Fruit fly (Drosophila melanogaster) whole organism, embryonic: ENCODE measurements around the gene Cpr62Bc.

Experiments used
- Atf6 ChIP-seq: fragments of 200-800 bp; sonication (Bioruptor generic); IDR thresholded peaks from 2 replicates; pipeline ENCODE4 v1.3.6; 2022; ENCODE audit warnings: missing biosample characterization, missing genetic modification characterization
- B-H1 ChIP-seq: fragments of 200-800 bp; sonication (Bioruptor generic); IDR thresholded peaks from 3 replicates; pipeline ENCODE4 v1.3.6; 2022; ENCODE audit warnings: missing biosample characterization, missing genetic modification characterization
- CG1024 ChIP-seq: fragments of 200-800 bp; sonication (Bioruptor generic); IDR thresholded peaks from 2 replicates; pipeline ENCODE4 v1.3.6; 2022; ENCODE audit warnings: missing biosample characterization, missing genetic modification characterization
- CG10543 ChIP-seq: fragments of 200-800 bp; sonication (Bioruptor generic); optimal IDR thresholded peaks from 3 replicates; lab custom pipeline; 2017; ENCODE audit warnings: missing biosample characterization, mild to moderate bottlenecking, missing genetic modification characterization, moderate library complexity
- CG11085 ChIP-seq: fragments of 200-800 bp; sonication (Bioruptor generic); IDR thresholded peaks from 2 replicates; pipeline ENCODE4 v1.3.6; 2022; ENCODE audit warnings: missing biosample characterization, missing genetic modification characterization
- CG11247 ChIP-seq: fragments of 200-800 bp; sonication (Bioruptor generic); IDR thresholded peaks from 2 replicates; pipeline ENCODE4 v1.3.6; 2022; ENCODE audit warnings: missing biosample characterization, missing genetic modification characterization
- CG11504 ChIP-seq: fragments of 200-800 bp; sonication (Bioruptor generic); optimal IDR thresholded peaks from 3 replicates; lab custom pipeline; 2019; ENCODE audit warnings: missing biosample characterization, mild to moderate bottlenecking, missing genetic modification characterization, moderate library complexity
- CG12744 ChIP-seq: fragments of 200-800 bp; sonication (Bioruptor generic); optimal IDR thresholded peaks from 2 replicates; lab custom pipeline; 2016; ENCODE audit warnings: missing biosample characterization, missing genetic modification characterization
- CG12769 ChIP-seq: fragments of 200-800 bp; sonication (Bioruptor generic); optimal IDR thresholded peaks from 2 replicates; lab custom pipeline; 2019; ENCODE audit warnings: missing biosample characterization, mild to moderate bottlenecking, missing genetic modification characterization, moderate library complexity
- CG13894 ChIP-seq: fragments of 200-800 bp; sonication (Bioruptor generic); optimal IDR thresholded peaks from 3 replicates; lab custom pipeline; 2018; ENCODE audit warnings: missing biosample characterization, mild to moderate bottlenecking, missing genetic modification characterization, moderate library complexity
- CG14965 ChIP-seq: fragments of 200-800 bp; sonication (Bioruptor generic); optimal IDR thresholded peaks from 2 replicates; lab custom pipeline; 2016; ENCODE audit warnings: missing biosample characterization, missing genetic modification characterization, borderline replicate concordance
- CG15514 ChIP-seq: fragments of 200-800 bp; sonication (Bioruptor generic); optimal IDR thresholded peaks from 3 replicates; lab custom pipeline; 2017; ENCODE audit warnings: missing biosample characterization, missing genetic modification characterization, mild to moderate bottlenecking, moderate library complexity, missing genetic modification reagents
- CG15601 ChIP-seq: fragments of 200-800 bp; sonication (Bioruptor generic); optimal IDR thresholded peaks from 3 replicates; lab custom pipeline; 2019; ENCODE audit warnings: missing biosample characterization, mild to moderate bottlenecking, missing genetic modification characterization, moderate library complexity
- CG30020 ChIP-seq: fragments of 200-800 bp; optimal IDR thresholded peaks from 2 replicates; lab custom pipeline; 2019; ENCODE audit warnings: missing biosample characterization, mild to moderate bottlenecking, missing genetic modification characterization, moderate library complexity
- CG3281 ChIP-seq: fragments of 200-800 bp; sonication (Bioruptor generic); optimal IDR thresholded peaks from 3 replicates; lab custom pipeline; 2017; ENCODE audit warnings: missing biosample characterization, mild to moderate bottlenecking, missing genetic modification characterization
- CG34376 ChIP-seq: fragments of 200-800 bp; sonication (Bioruptor generic); optimal IDR thresholded peaks from 2 replicates; lab custom pipeline; 2018; ENCODE audit warnings: missing biosample characterization, mild to moderate bottlenecking, missing genetic modification characterization
- CG3838 ChIP-seq: fragments of 200-800 bp; sonication (Bioruptor generic); optimal IDR thresholded peaks from 3 replicates; lab custom pipeline; 2016; ENCODE audit warnings: missing biosample characterization, missing genetic modification characterization
- CG43689 ChIP-seq: fragments of 200-800 bp; sonication (Bioruptor generic); IDR thresholded peaks from 2 replicates; pipeline ENCODE4 v1.3.6; 2022; ENCODE audit warnings: missing biosample characterization, missing genetic modification characterization
- CG4730 ChIP-seq: fragments of 200-800 bp; sonication (Bioruptor generic); IDR thresholded peaks from 2 replicates; pipeline ENCODE4 v1.3.6; 2022; ENCODE audit warnings: missing biosample characterization, missing genetic modification characterization
- CG7357 ChIP-seq: fragments of 200-800 bp; sonication (Bioruptor generic); IDR thresholded peaks from 3 replicates; pipeline ENCODE4 v1.3.6; 2022; ENCODE audit warnings: missing biosample characterization, missing genetic modification characterization
- CG7786 ChIP-seq: fragments of 200-800 bp; sonication (Bioruptor generic); optimal IDR thresholded peaks from 2 replicates; lab custom pipeline; 2016; ENCODE audit warnings: missing biosample characterization, missing genetic modification characterization
- CG8290 ChIP-seq, 3 experiments: fragments of 200-800 bp; sonication (Bioruptor generic); optimal IDR thresholded peaks; 2 replicates each; lab custom pipeline; 2016 to 2019; ENCODE audit warnings: missing biosample characterization in 3 of 3, missing genetic modification characterization in 3 of 3, mild to moderate bottlenecking in 2 of 3, moderate library complexity in 1 of 3
- CG8478 ChIP-seq: fragments of >200 bp; optimal IDR thresholded peaks from 2 replicates; lab custom pipeline; 2018
- CG9727 ChIP-seq: fragments of 200-800 bp; sonication (Bioruptor generic); optimal IDR thresholded peaks from 3 replicates; lab custom pipeline; 2017; ENCODE audit warnings: missing biosample characterization, mild to moderate bottlenecking, missing genetic modification characterization
- Deaf1 ChIP-seq: fragments of 200-800 bp; optimal IDR thresholded peaks from 3 replicates; lab custom pipeline; 2019; ENCODE audit warnings: missing biosample characterization, mild to moderate bottlenecking, missing genetic modification characterization, moderate library complexity
- Drgx ChIP-seq: fragments of 200-800 bp; sonication (Bioruptor generic); IDR thresholded peaks from 2 replicates; pipeline ENCODE4 v1.3.6; 2022; ENCODE audit warnings: missing biosample characterization, missing genetic modification characterization
- Ets65A ChIP-seq: fragments of 200-800 bp; sonication (Bioruptor generic); peaks from one replicate; lab custom pipeline; 2016; ENCODE audit warnings: missing biosample characterization, missing genetic modification characterization
- HHEX ChIP-seq: fragments of 200-800 bp; sonication (Bioruptor generic); optimal IDR thresholded peaks from 3 replicates; lab custom pipeline; 2017; ENCODE audit warnings: missing biosample characterization, mild to moderate bottlenecking, missing genetic modification characterization, missing genetic modification reagents
- Hsf ChIP-seq: fragments of 200-800 bp; sonication (Bioruptor generic); optimal IDR thresholded peaks from 3 replicates; lab custom pipeline; 2016; ENCODE audit warnings: missing biosample characterization, missing genetic modification characterization
- MTF-1 ChIP-seq: fragments of 200-800 bp; sonication (Bioruptor generic); optimal IDR thresholded peaks from 2 replicates; lab custom pipeline; 2018; ENCODE audit warnings: missing biosample characterization, mild to moderate bottlenecking, missing genetic modification characterization, borderline replicate concordance
- Med ChIP-seq: fragments of 200-800 bp; sonication (Bioruptor generic); peaks from one replicate; lab custom pipeline; 2016; ENCODE audit warnings: missing biosample characterization, missing genetic modification characterization, mild to moderate bottlenecking, inconsistent platforms, moderate library complexity
- Meics ChIP-seq: fragments of 200-800 bp; sonication (Bioruptor generic); optimal IDR thresholded peaks from 2 replicates; lab custom pipeline; 2017; ENCODE audit warnings: missing biosample characterization, mild to moderate bottlenecking, missing genetic modification characterization
- Sry-δ ChIP-seq: fragments of 200-800 bp; sonication (Bioruptor generic); optimal IDR thresholded peaks from 2 replicates; lab custom pipeline; 2016; ENCODE audit warnings: missing biosample characterization, missing genetic modification characterization
- bsh ChIP-seq, 2 experiments: fragments of 200-800 bp; sonication (Bioruptor generic); optimal IDR thresholded peaks; 2 replicates each; lab custom pipeline; 2017 to 2018; ENCODE audit warnings: mild to moderate bottlenecking in 2 of 2, missing biosample characterization in 2 of 2, missing genetic modification characterization in 2 of 2, moderate library complexity in 1 of 2
- chinmo ChIP-seq: fragments of 200-800 bp; sonication (Bioruptor generic); IDR thresholded peaks from 4 replicates; pipeline ENCODE4 v1.3.6; 2022; ENCODE audit warnings: missing biosample characterization, missing genetic modification characterization; ENCODE audit not compliant: partially characterized antibody
- chm ChIP-seq: fragments of 200-800 bp; sonication (Bioruptor generic); IDR thresholded peaks from 2 replicates; pipeline ENCODE4 v1.3.6; 2022; ENCODE audit warnings: missing biosample characterization, missing genetic modification characterization
- esg ChIP-seq: fragments of 200-800 bp; sonication (Bioruptor generic); conservative IDR thresholded peaks from 2 replicates; pipeline ENCODE4 v1.3.6; 2022; ENCODE audit warnings: missing biosample characterization, missing genetic modification characterization
- h ChIP-seq: fragments of >200 bp; optimal IDR thresholded peaks from 2 replicates; lab custom pipeline; 2017
- kni ChIP-seq: fragments of 200-800 bp; sonication (Bioruptor generic); optimal IDR thresholded peaks from 3 replicates; lab custom pipeline; 2017; ENCODE audit warnings: mild to moderate bottlenecking, missing biosample characterization, missing genetic modification reagents, missing genetic modification characterization
- lab ChIP-seq: fragments of 200-800 bp; sonication (Bioruptor generic); optimal IDR thresholded peaks from 3 replicates; lab custom pipeline; 2017; ENCODE audit warnings: missing biosample characterization, missing genetic modification characterization, mild to moderate bottlenecking, moderate library complexity, missing genetic modification reagents
- nau ChIP-seq: fragments of 200-800 bp; sonication (Bioruptor generic); optimal IDR thresholded peaks from 3 replicates; lab custom pipeline; 2017; ENCODE audit warnings: missing biosample characterization, mild to moderate bottlenecking, missing genetic modification characterization, missing genetic modification reagents
- nom ChIP-seq: fragments of 200-800 bp; sonication (Bioruptor generic); optimal IDR thresholded peaks from 2 replicates; lab custom pipeline; 2017; ENCODE audit warnings: missing biosample characterization, missing genetic modification characterization, mild to moderate bottlenecking, moderate library complexity, missing genetic modification reagents
- rib ChIP-seq: fragments of 200-800 bp; sonication (Bioruptor generic); IDR thresholded peaks from 2 replicates; pipeline ENCODE4 v1.3.6; 2022; ENCODE audit warnings: missing biosample characterization, missing genetic modification characterization
- slbo ChIP-seq: fragments of 200-800 bp; sonication (Bioruptor generic); IDR thresholded peaks from 2 replicates; pipeline ENCODE4 v1.3.6; 2022; ENCODE audit warnings: missing biosample characterization, missing genetic modification characterization
- slou ChIP-seq: fragments of 200-800 bp; sonication (Bioruptor generic); optimal IDR thresholded peaks from 3 replicates; lab custom pipeline; 2016; ENCODE audit warnings: missing biosample characterization, missing genetic modification characterization
- ssp ChIP-seq: fragments of 200-800 bp; sonication (Bioruptor generic); IDR thresholded peaks from 2 replicates; pipeline ENCODE4 v1.3.6; 2022; ENCODE audit warnings: missing biosample characterization, missing genetic modification characterization
- twi ChIP-seq: fragments of 200-800 bp; optimal IDR thresholded peaks from 2 replicates; lab custom pipeline; 2019; ENCODE audit warnings: missing biosample characterization, mild to moderate bottlenecking, missing genetic modification characterization, moderate library complexity
- vvl ChIP-seq: fragments of 200-800 bp; sonication (Bioruptor generic); IDR thresholded peaks from 2 replicates; pipeline ENCODE4 v1.3.6; 2022; ENCODE audit warnings: missing biosample characterization, missing genetic modification characterization
- wek ChIP-seq: fragments of 200-800 bp; sonication (Bioruptor generic); optimal IDR thresholded peaks from 3 replicates; lab custom pipeline; 2018; ENCODE audit warnings: missing biosample characterization, mild to moderate bottlenecking, missing genetic modification characterization, moderate library complexity
- yki ChIP-seq: fragments of >200 bp; optimal IDR thresholded peaks from 3 replicates; lab custom pipeline; 2018

Cpr62Bc gene

DNA sequence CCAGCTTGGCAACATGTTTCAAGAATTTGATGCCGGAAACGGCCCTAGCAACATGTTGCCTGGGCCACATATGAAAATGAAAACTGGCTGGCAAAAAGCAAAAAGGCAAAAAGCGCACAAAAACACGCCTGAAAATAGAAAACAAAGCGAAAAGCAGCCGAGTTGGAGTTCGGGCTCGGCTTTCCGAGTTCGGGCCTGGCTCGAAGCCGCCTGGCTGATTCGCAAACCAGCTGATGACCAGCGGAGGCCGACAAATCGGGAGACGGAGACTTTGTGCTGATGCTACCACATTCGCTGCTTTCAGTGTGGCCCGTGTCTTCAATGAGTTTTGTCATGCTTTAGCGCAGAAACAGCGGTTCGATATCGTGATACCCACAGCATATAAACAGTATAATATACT is 31.6 kb downstream of the Cpr62Bc start, which contains the start of gene GV1:
GV1 (plus strand) TSS at position 301 of the 400 bp plus-strand sequence.
- TF ChIP-seq CG10543 (GFP tag; lab: Kevin White, UChicago) (peak; percentile 51), Ets65A (GFP tag; lab: Kevin White, UChicago) (peak; percentile 80), esg (GFP tag; lab: Robert Waterston, UW) (no peak), lab (GFP tag; lab: Kevin White, UChicago) (peak; percentile 9), Atf6 (0 out of 2 replicates have a peak, but pooled peaks have one; percentile 8), CG34376 (GFP tag; lab: Kevin White, UChicago) (peak; percentile 3), CG11247 (GFP tag; lab: Robert Waterston, UW) (no peak), chinmo (peak; percentile 87; the same call in 2 of the 4 replicates), CG15514 (GFP tag; lab: Kevin White, UChicago) (peak; percentile 5), CG8290 (GFP tag; optimal IDR thresholded peaks at IDR 0.05; lab: Kevin White, UChicago) (no peak), CG8290 (tag; optimal IDR thresholded peaks at IDR 0.05; lab: Kevin White, UChicago) (peak in 1 of 2 experiments; percentile 27), Meics (no peak), slbo (GFP tag; lab: Robert Waterston, UW) (no peak), vvl (GFP tag; lab: Robert Waterston, UW) (peak; percentile 15; the same call in 1 of the 2 replicates), CG7357 (GFP tag; lab: Robert Waterston, UW) (no peak), twi (no peak), bsh (GFP tag; optimal IDR thresholded peaks at IDR 0.05; lab: Kevin White, UChicago) (peak in 1 of 2 experiments; percentile 94), Drgx (GFP tag; lab: Robert Waterston, UW) (peak; percentile 62), Med (GFP tag; lab: Kevin White, UChicago) (peak; percentile 59), CG11504 (tag; lab: Kevin White, UChicago) (peak; percentile 97), CG3281 (GFP tag; lab: Kevin White, UChicago) (no peak), slou (GFP tag; lab: Kevin White, UChicago) (no peak), CG8478 (no peak), Deaf1 (tag; lab: Kevin White, UChicago) (peak; percentile 93), chm (GFP tag; lab: Robert Waterston, UW) (0 out of 2 replicates have a peak, but pooled peaks have one; percentile 17), CG14965 (GFP tag; lab: Kevin White, UChicago) (no peak), CG12769 (tag; lab: Kevin White, UChicago) (peak; percentile 66), rib (GFP tag; lab: Robert Waterston, UW) (peak; percentile 52; the same call in 1 of the 2 replicates), CG12744 (GFP tag; lab: Kevin White, UChicago) (no peak), CG13894 (tag; lab: Kevin White, UChicago) (peak; percentile 54), nom (GFP tag; lab: Kevin White, UChicago) (peak; percentile 98)

DNA sequence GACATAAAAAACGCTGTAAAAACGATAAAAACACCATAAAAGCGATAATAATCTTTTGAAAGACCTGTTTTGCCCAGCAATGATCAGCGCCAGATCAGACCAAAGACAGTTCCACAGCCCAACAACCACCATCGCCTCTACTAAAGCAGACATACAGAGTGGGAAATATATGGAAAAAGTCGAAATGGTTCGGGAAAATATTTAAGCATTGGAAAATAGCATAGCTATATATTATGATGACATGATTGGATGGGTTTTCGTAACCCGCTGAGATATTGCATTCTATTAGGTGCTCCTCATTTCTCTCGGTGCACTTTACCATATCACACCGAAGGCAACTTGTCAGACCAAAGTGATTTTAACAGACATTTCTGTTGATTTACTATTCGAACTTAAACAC is 33.3 kb downstream of the Cpr62Bc start:
- TF ChIP-seq MTF-1 (GFP tag; lab: Kevin White, UChicago) (peak; percentile 80), B-H1 (GFP tag; lab: Robert Waterston, UW) (peak; percentile 89), lab (GFP tag; lab: Kevin White, UChicago) (peak; percentile 94), wek (GFP tag; lab: Kevin White, UChicago) (peak; percentile 75), CG4730 (peak; percentile 92), yki (lab: Kevin White, UChicago) (no peak), CG3838 (GFP tag; lab: Kevin White, UChicago) (peak; percentile 64), CG9727 (GFP tag; lab: Kevin White, UChicago) (peak; percentile 82), CG11085 (GFP tag; lab: Robert Waterston, UW) (peak; percentile 86), h (lab: Kevin White, UChicago) (no peak), CG15601 (tag; lab: Kevin White, UChicago) (peak; percentile 65), CG43689 (GFP tag; lab: Robert Waterston, UW) (peak; percentile 75), Hsf (GFP tag; lab: Kevin White, UChicago) (peak; percentile 89), CG30020 (tag; lab: Kevin White, UChicago) (peak; percentile 24), CG1024 (peak; percentile 86), kni (no peak), ssp (GFP tag; lab: Robert Waterston, UW) (peak; percentile 82), nau (no peak), twi (peak; percentile 42), CG7786 (GFP tag; lab: Kevin White, UChicago) (peak; percentile 85), HHEX (GFP tag; lab: Kevin White, UChicago) (peak; percentile 88), CG15514 (GFP tag; lab: Kevin White, UChicago) (peak; percentile 82), Sry-δ (GFP tag; lab: Kevin White, UChicago) (peak; percentile 57)
